Worm (Caenorhabditis elegans) whole organism, mixed stage, embryonic: ENCODE results near the gene F32D8.11.

ENCODE experiments used
- M03D4.4 ChIP-seq: sonication (generic microtip); optimal IDR thresholded peaks from 2 replicates; lab custom pipeline; 2017; ENCODE audit warnings: mild to moderate bottlenecking, missing genetic modification characterization, missing compliant biosample characterization
- bed-3 ChIP-seq: fragments of 200-800 bp; sonication (Bioruptor generic); optimal IDR thresholded peaks from 3 replicates; lab custom pipeline; 2018; ENCODE audit warnings: mild to moderate bottlenecking, missing genetic modification characterization, moderate library complexity, missing compliant biosample characterization
- blmp-1 ChIP-seq: fragments of 150-350 bp; optimal IDR thresholded peaks from 2 replicates; lab custom pipeline; 2014; ENCODE audit warnings: missing biosample characterization, missing genetic modification characterization
- ceh-39 ChIP-seq: fragments of 150-350 bp; optimal IDR thresholded peaks from 2 replicates; lab custom pipeline; 2014; ENCODE audit warnings: missing biosample characterization, missing genetic modification characterization
- ceh-43 ChIP-seq: fragments of 200-800 bp; sonication (Bioruptor generic); optimal IDR thresholded peaks from 2 replicates; lab custom pipeline; 2018; ENCODE audit warnings: mild to moderate bottlenecking, missing genetic modification characterization, moderate library complexity, missing compliant biosample characterization
- ceh-83 ChIP-seq: fragments of 200-800 bp; sonication (Bioruptor generic); optimal IDR thresholded peaks from 2 replicates; lab custom pipeline; 2018; ENCODE audit warnings: mild to moderate bottlenecking, missing genetic modification characterization, missing compliant biosample characterization
- ces-1 ChIP-seq: fragments of 150-350 bp; optimal IDR thresholded peaks from 2 replicates; lab custom pipeline; 2014; ENCODE audit warnings: missing biosample characterization, missing genetic modification reagents, missing genetic modification characterization
- cnd-1 ChIP-seq: fragments of 200-800 bp; sonication (Bioruptor generic); optimal IDR thresholded peaks from 2 replicates; lab custom pipeline; 2018; ENCODE audit warnings: mild to moderate bottlenecking, missing genetic modification characterization, missing compliant biosample characterization
- drap-1 ChIP-seq: fragments of 200-800 bp; sonication (Bioruptor generic); optimal IDR thresholded peaks from 3 replicates; lab custom pipeline; 2018; ENCODE audit warnings: mild to moderate bottlenecking, missing genetic modification characterization, missing compliant biosample characterization
- elt-1 ChIP-seq: sonication (generic microtip); optimal IDR thresholded peaks from 2 replicates; lab custom pipeline; 2017; ENCODE audit warnings: missing genetic modification characterization, mild to moderate bottlenecking, missing compliant biosample characterization, antibody characterized with exemption, moderate library complexity, borderline replicate concordance; ENCODE audit not compliant: insufficient read depth
- elt-3 ChIP-seq: fragments of 150-350 bp; optimal IDR thresholded peaks from 2 replicates; lab custom pipeline; 2014; ENCODE audit warnings: missing biosample characterization, missing genetic modification characterization
- flh-1 ChIP-seq: fragments of 200-800 bp; sonication (Bioruptor generic); optimal IDR thresholded peaks from 2 replicates; lab custom pipeline; 2018; ENCODE audit warnings: mild to moderate bottlenecking, missing genetic modification characterization, moderate library complexity, missing compliant biosample characterization
- ham-2 ChIP-seq: fragments of 200-800 bp; sonication (Bioruptor generic); optimal IDR thresholded peaks from 2 replicates; lab custom pipeline; 2018; ENCODE audit warnings: mild to moderate bottlenecking, missing genetic modification characterization, missing compliant biosample characterization
- hlh-1 ChIP-seq: fragments of 150-350 bp; optimal IDR thresholded peaks from 2 replicates; lab custom pipeline; 2014; ENCODE audit warnings: missing biosample characterization, missing genetic modification reagents, missing genetic modification characterization
- lin-13 ChIP-seq: fragments of 150-350 bp; optimal IDR thresholded peaks from 2 replicates; lab custom pipeline; 2014; ENCODE audit warnings: missing biosample characterization, missing genetic modification characterization
- lin-32 ChIP-seq: fragments of 200-800 bp; sonication (Bioruptor generic); optimal IDR thresholded peaks from 2 replicates; lab custom pipeline; 2018; ENCODE audit warnings: mild to moderate bottlenecking, missing genetic modification characterization, missing compliant biosample characterization
- lsy-2 ChIP-seq: fragments of 150-350 bp; optimal IDR thresholded peaks from 2 replicates; lab custom pipeline; 2014; ENCODE audit warnings: missing biosample characterization, missing genetic modification characterization
- mab-5 ChIP-seq: fragments of 150-350 bp; optimal IDR thresholded peaks from 2 replicates; lab custom pipeline; 2014; ENCODE audit warnings: missing biosample characterization, missing genetic modification characterization
- mep-1 ChIP-seq: fragments of 150-350 bp; optimal IDR thresholded peaks from 2 replicates; lab custom pipeline; 2017; ENCODE audit warnings: missing biosample characterization, missing genetic modification reagents, missing genetic modification characterization, inconsistent platforms
- mls-2 ChIP-seq: sonication (generic microtip); optimal IDR thresholded peaks from 2 replicates; lab custom pipeline; 2016; ENCODE audit warnings: mild to moderate bottlenecking, missing genetic modification characterization, moderate library complexity, missing compliant biosample characterization
- nhr-2 ChIP-seq: fragments of 150-350 bp; optimal IDR thresholded peaks from 2 replicates; lab custom pipeline; 2014; ENCODE audit warnings: missing biosample characterization, missing genetic modification characterization
- nhr-237 ChIP-seq: fragments of 150-350 bp; optimal IDR thresholded peaks from 2 replicates; lab custom pipeline; 2014; ENCODE audit warnings: missing biosample characterization, missing genetic modification characterization
- nhr-28 ChIP-seq: fragments of 150-350 bp; optimal IDR thresholded peaks from 2 replicates; lab custom pipeline; 2014; ENCODE audit warnings: missing biosample characterization, missing genetic modification characterization
- nhr-76 ChIP-seq: sonication (generic microtip); optimal IDR thresholded peaks from 2 replicates; lab custom pipeline; 2017; ENCODE audit warnings: missing biosample characterization, missing genetic modification characterization
- pha-4 ChIP-seq: fragments of 150-350 bp; optimal IDR thresholded peaks from 2 replicates; lab custom pipeline; 2018; ENCODE audit warnings: missing biosample characterization, missing genetic modification reagents, missing genetic modification characterization
- sem-2 ChIP-seq: fragments of 200-800 bp; sonication (Bioruptor generic); optimal IDR thresholded peaks from 2 replicates; lab custom pipeline; 2018; ENCODE audit warnings: mild to moderate bottlenecking, missing genetic modification characterization, missing compliant biosample characterization
- snpc-4 ChIP-seq: fragments of 150-350 bp; optimal IDR thresholded peaks from 2 replicates; lab custom pipeline; 2014; ENCODE audit warnings: missing biosample characterization, missing genetic modification characterization
- sptf-1 ChIP-seq: sonication (generic microtip); optimal IDR thresholded peaks from 2 replicates; lab custom pipeline; 2017; ENCODE audit warnings: mild to moderate bottlenecking, missing genetic modification characterization, moderate library complexity, missing compliant biosample characterization
- unc-120 ChIP-seq: sonication (generic microtip); optimal IDR thresholded peaks from 2 replicates; lab custom pipeline; 2017; ENCODE audit warnings: missing genetic modification characterization, missing compliant biosample characterization; ENCODE audit not compliant: poor library complexity, severe bottlenecking
- unc-39 ChIP-seq: fragments of 150-350 bp; optimal IDR thresholded peaks from 2 replicates; lab custom pipeline; 2014; ENCODE audit warnings: missing biosample characterization, missing genetic modification characterization
- unc-62 ChIP-seq: fragments of 150-350 bp; optimal IDR thresholded peaks from 2 replicates; lab custom pipeline; 2014; ENCODE audit warnings: missing biosample characterization, missing genetic modification reagents, missing genetic modification characterization
- zip-8 ChIP-seq: fragments of 150-350 bp; optimal IDR thresholded peaks from 2 replicates; lab custom pipeline; 2014; ENCODE audit warnings: missing biosample characterization, missing genetic modification characterization
- ztf-11 ChIP-seq: fragments of 150-350 bp; optimal IDR thresholded peaks from 2 replicates; lab custom pipeline; 2014; ENCODE audit warnings: missing biosample characterization, missing genetic modification characterization

The F32D8.11 gene

DNA sequence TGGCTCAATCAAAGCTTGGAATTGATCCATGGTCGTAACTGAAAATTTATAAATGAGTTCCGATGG is 8.0 kb upstream of the F32D8.11 start, which contains the start of gene sec-61.G:
TSS of gene sec-61.G (minus strand) at position 38 of the 66 bp plus-strand sequence.
- no peak for TF ChIP-seq nhr-76 (tag; lab: Kevin White, UChicago)
- no peak for TF ChIP-seq hlh-1 (tag; lab: Kevin White, UChicago)
- TF ChIP-seq ces-1 (GFP tag; lab: Kevin White, UChicago) = no peak
- no peak for TF ChIP-seq elt-1
- TF ChIP-seq mab-5 (tag; lab: Kevin White, UChicago) = no peak
- no peak for TF ChIP-seq snpc-4
- no peak for TF ChIP-seq nhr-237 (tag; lab: Kevin White, UChicago)
- TF ChIP-seq flh-1 = no peak
- no peak for TF ChIP-seq drap-1 (GFP tag; lab: Kevin White, UChicago)
- TF ChIP-seq sptf-1 = no peak

DNA sequence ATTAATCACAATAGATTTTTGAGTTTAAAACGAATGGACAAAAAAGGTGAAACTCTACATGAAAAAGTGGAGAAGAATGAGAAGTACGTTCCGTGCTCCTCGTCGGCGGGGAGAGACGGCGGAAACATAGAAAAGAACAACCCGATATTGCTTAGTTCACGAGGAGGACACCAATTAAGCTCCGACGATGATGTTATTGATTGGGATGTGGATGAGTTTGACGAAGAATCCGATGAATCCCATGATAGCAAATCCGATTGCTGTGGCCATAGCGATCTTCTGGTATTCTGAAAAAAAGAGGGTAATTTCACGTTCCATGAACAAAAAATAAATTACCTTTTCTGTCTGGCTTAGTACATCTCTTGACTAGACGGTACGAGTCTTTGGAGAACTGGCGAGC is 7.8 kb upstream of the F32D8.11 start:
- no peak for TF ChIP-seq nhr-28 (tag; lab: Kevin White, UChicago)
- TF ChIP-seq nhr-76 (tag; lab: Kevin White, UChicago) = no peak
- no peak for TF ChIP-seq blmp-1 (tag; lab: Kevin White, UChicago)
- TF ChIP-seq ceh-39 = no peak
- no peak for TF ChIP-seq ham-2 (GFP tag; lab: Kevin White, UChicago)
- no peak for TF ChIP-seq mep-1 (tag; lab: Kevin White, UChicago)
- TF ChIP-seq zip-8 (tag; lab: Kevin White, UChicago) = no peak
- TF ChIP-seq lsy-2 = no peak
- no peak for TF ChIP-seq snpc-4
- TF ChIP-seq unc-62 (GFP tag; lab: Kevin White, UChicago) = no peak

DNA sequence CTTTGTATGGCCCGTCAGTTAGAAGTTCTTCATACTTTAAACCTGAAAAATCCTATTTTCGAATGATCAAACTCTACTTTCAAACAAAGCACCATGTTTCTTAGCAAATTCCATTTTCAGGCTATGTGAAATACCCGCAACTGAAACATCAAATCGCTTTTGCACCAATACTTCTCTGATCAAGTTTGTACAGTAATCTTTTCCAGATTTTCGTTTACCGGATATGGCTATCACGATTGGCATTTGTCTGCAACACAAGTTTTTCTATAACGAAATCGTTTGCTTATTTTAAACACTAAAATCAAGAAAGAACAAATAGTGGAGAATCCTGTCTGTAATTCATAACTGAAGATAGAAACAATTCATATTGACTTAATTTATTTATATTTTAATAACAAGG is 7.4 kb upstream of the F32D8.11 start, which contains the start of gene F32D8.13:
TSS of gene F32D8.13 (minus strand) at position 249 of the 400 bp plus-strand sequence.
- TF ChIP-seq drap-1 (GFP tag; lab: Kevin White, UChicago) (no peak), ham-2 (GFP tag; lab: Kevin White, UChicago) (no peak), hlh-1 (tag; lab: Kevin White, UChicago) (no peak), nhr-28 (tag; lab: Kevin White, UChicago) (no peak), sem-2 (GFP tag; lab: Kevin White, UChicago) (no peak), zip-8 (tag; lab: Kevin White, UChicago) (no peak), lin-32 (GFP tag; lab: Kevin White, UChicago) (no peak), blmp-1 (tag; lab: Kevin White, UChicago) (no peak), cnd-1 (no peak), nhr-2 (tag; lab: Kevin White, UChicago) (no peak), ceh-39 (no peak)

DNA sequence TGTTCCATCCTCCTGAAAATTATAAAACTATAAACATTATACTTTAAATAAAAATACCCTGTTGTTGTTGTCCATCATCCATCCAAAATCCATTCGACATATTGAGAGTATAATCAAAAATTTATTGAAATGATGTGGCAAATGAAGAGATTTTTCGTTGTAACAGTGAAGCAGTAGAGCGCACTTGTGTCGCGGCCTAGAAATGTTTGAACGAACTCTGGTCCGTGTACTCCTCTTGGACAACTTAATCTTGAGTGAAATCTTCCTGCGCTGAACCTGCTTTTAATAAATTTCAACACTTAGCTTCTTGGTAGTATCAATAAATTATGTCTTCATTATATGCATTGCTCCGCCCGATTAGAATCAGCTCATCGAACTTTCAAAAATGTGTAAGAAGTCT is 5.7 kb upstream of the F32D8.11 start, which contains the start of the genes F32D8.14 and F32D8.5:
TSS of gene F32D8.14 (minus strand) at position 188 of the 400 bp plus-strand sequence.
TSS of gene F32D8.5 (plus strand) at position 200 of the 400 bp plus-strand sequence.
- peak; percentile 47 for TF ChIP-seq unc-62 (GFP tag; lab: Kevin White, UChicago)
- TF ChIP-seq nhr-28 (tag; lab: Kevin White, UChicago) = no peak
- TF ChIP-seq blmp-1 (tag; lab: Kevin White, UChicago) = no peak
- TF ChIP-seq bed-3 (GFP tag; lab: Kevin White, UChicago) = no peak
- TF ChIP-seq nhr-237 (tag; lab: Kevin White, UChicago) = peak; percentile 69
- peak; percentile 19 for TF ChIP-seq lin-13 (tag; lab: Kevin White, UChicago)
- TF ChIP-seq flh-1 = no peak
- no peak for TF ChIP-seq ztf-11 (tag; lab: Kevin White, UChicago)
- TF ChIP-seq nhr-2 (tag; lab: Kevin White, UChicago) = no peak
- TF ChIP-seq lin-32 (GFP tag; lab: Kevin White, UChicago) = no peak
- TF ChIP-seq lsy-2 = peak; percentile 53
- TF ChIP-seq zip-8 (tag; lab: Kevin White, UChicago) = no peak
- TF ChIP-seq unc-39 = no peak
- TF ChIP-seq sptf-1 = peak; percentile 47
- no peak for TF ChIP-seq nhr-76 (tag; lab: Kevin White, UChicago)
- no peak for TF ChIP-seq ceh-83 (GFP tag; lab: Kevin White, UChicago)
- no peak for TF ChIP-seq ham-2 (GFP tag; lab: Kevin White, UChicago)
- TF ChIP-seq mep-1 (tag; lab: Kevin White, UChicago) = peak; percentile 60
- TF ChIP-seq ces-1 (GFP tag; lab: Kevin White, UChicago) = peak; percentile 65
- no peak for TF ChIP-seq unc-120 (tag; lab: Kevin White, UChicago)
- peak; percentile 2 for TF ChIP-seq ceh-39
- TF ChIP-seq pha-4 (tag; lab: Kevin White, UChicago) = peak; percentile 76
- no peak for TF ChIP-seq drap-1 (GFP tag; lab: Kevin White, UChicago)
- peak; percentile 37 for TF ChIP-seq elt-1
- TF ChIP-seq M03D4.4 (tag; lab: Kevin White, UChicago) = no peak
- peak; percentile 7 for TF ChIP-seq cnd-1

DNA sequence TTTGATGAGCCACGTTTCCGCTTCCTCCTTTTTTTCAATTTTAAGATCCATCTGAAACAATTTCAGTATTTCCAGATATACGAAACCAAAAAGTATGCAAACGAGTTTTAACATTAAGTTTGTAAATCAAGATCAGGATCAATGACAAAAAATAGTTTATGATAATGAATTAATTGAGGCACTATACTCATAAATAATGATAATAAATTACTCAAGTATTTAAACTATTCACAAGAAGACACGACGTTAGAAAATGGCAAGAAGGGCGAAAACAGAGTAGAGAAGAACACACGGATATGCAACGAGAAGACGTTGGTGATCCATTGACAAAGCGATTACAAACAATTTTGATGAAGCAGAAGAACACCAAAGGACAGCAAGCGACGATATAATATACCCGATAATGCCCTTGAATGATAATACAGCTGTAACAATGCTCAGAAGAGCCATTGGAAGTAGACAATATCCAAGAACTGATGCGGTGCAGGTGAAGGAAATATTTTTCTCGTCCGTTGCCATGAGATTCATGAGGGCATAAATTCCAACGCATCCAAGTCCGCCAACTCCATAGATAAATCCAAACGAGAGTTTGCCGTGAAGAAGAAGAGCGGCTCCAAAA is 4.7 kb upstream of the F32D8.11 start, which contains the start of gene F32D8.4:
TSS of gene F32D8.4 (minus strand) at position 51 of the 619 bp plus-strand sequence.
- TF ChIP-seq ceh-43 (no peak), hlh-1 (tag; lab: Kevin White, UChicago) (no peak), lsy-2 (no peak), elt-3 (no peak), flh-1 (no peak), nhr-2 (tag; lab: Kevin White, UChicago) (no peak), mep-1 (tag; lab: Kevin White, UChicago) (no peak), nhr-76 (tag; lab: Kevin White, UChicago) (no peak), cnd-1 (no peak), mls-2 (no peak), elt-1 (no peak), pha-4 (tag; lab: Kevin White, UChicago) (no peak)
- TF ChIP-seq, all 35 proteins: peak for 0
